Worm (Caenorhabditis elegans) whole organism, mixed stage, embryonic: ENCODE data around the gene F25F2.1.

ENCODE experiments used
- blmp-1 ChIP-seq: fragments of 150-350 bp; optimal IDR thresholded peaks from 2 replicates; lab custom pipeline; 2014; ENCODE audit warnings: missing biosample characterization, missing genetic modification characterization
- ceh-39 ChIP-seq: fragments of 150-350 bp; optimal IDR thresholded peaks from 2 replicates; lab custom pipeline; 2014; ENCODE audit warnings: missing biosample characterization, missing genetic modification characterization
- ceh-43 ChIP-seq: fragments of 200-800 bp; sonication (Bioruptor generic); optimal IDR thresholded peaks from 2 replicates; lab custom pipeline; 2018; ENCODE audit warnings: mild to moderate bottlenecking, missing genetic modification characterization, moderate library complexity, missing compliant biosample characterization
- cnd-1 ChIP-seq: fragments of 200-800 bp; sonication (Bioruptor generic); optimal IDR thresholded peaks from 2 replicates; lab custom pipeline; 2018; ENCODE audit warnings: mild to moderate bottlenecking, missing genetic modification characterization, missing compliant biosample characterization
- elt-3 ChIP-seq: fragments of 150-350 bp; optimal IDR thresholded peaks from 2 replicates; lab custom pipeline; 2014; ENCODE audit warnings: missing biosample characterization, missing genetic modification characterization
- lsy-2 ChIP-seq: fragments of 150-350 bp; optimal IDR thresholded peaks from 2 replicates; lab custom pipeline; 2014; ENCODE audit warnings: missing biosample characterization, missing genetic modification characterization
- nhr-12 ChIP-seq: fragments of 150-350 bp; optimal IDR thresholded peaks from 2 replicates; lab custom pipeline; 2014; ENCODE audit warnings: missing biosample characterization, missing genetic modification characterization
- nhr-237 ChIP-seq: fragments of 150-350 bp; optimal IDR thresholded peaks from 2 replicates; lab custom pipeline; 2014; ENCODE audit warnings: missing biosample characterization, missing genetic modification characterization
- nhr-28 ChIP-seq: fragments of 150-350 bp; optimal IDR thresholded peaks from 2 replicates; lab custom pipeline; 2014; ENCODE audit warnings: missing biosample characterization, missing genetic modification characterization
- pha-4 ChIP-seq: fragments of 150-350 bp; optimal IDR thresholded peaks from 2 replicates; lab custom pipeline; 2018; ENCODE audit warnings: missing biosample characterization, missing genetic modification reagents, missing genetic modification characterization
- unc-39 ChIP-seq: fragments of 150-350 bp; optimal IDR thresholded peaks from 2 replicates; lab custom pipeline; 2014; ENCODE audit warnings: missing biosample characterization, missing genetic modification characterization
- unc-62 ChIP-seq: fragments of 150-350 bp; optimal IDR thresholded peaks from 2 replicates; lab custom pipeline; 2014; ENCODE audit warnings: missing biosample characterization, missing genetic modification reagents, missing genetic modification characterization
- ztf-11 ChIP-seq: fragments of 150-350 bp; optimal IDR thresholded peaks from 2 replicates; lab custom pipeline; 2014; ENCODE audit warnings: missing biosample characterization, missing genetic modification characterization

ce11 chrIII:4487271-4487670 lies 21.4 kb upstream of the F25F2.1 start:
- no peak for TF ChIP-seq lsy-2 (tag; lab: Kevin White, UChicago)
- TF ChIP-seq blmp-1 (tag; lab: Kevin White, UChicago): no peak
- no peak for TF ChIP-seq pha-4 (tag; lab: Kevin White, UChicago)
- TF ChIP-seq ztf-11 (tag; lab: Kevin White, UChicago): no peak
- TF ChIP-seq nhr-28 (tag; lab: Kevin White, UChicago): no peak
- TF ChIP-seq cnd-1 (tag; lab: Kevin White, UChicago): no peak
- TF ChIP-seq ceh-43 (GFP tag; lab: Kevin White, UChicago): no peak
- TF ChIP-seq nhr-237 (tag; lab: Kevin White, UChicago): no peak
- no peak for TF ChIP-seq unc-62
- no peak for TF ChIP-seq nhr-12 (tag; lab: Kevin White, UChicago)
- TF ChIP-seq unc-39: no peak
- TF ChIP-seq ceh-39 (tag; lab: Kevin White, UChicago): no peak
- no peak for TF ChIP-seq elt-3 (tag; lab: Kevin White, UChicago)
